Fruit fly (Drosophila melanogaster): ENCODE measurements around the gene to.

Gene to

DNA sequence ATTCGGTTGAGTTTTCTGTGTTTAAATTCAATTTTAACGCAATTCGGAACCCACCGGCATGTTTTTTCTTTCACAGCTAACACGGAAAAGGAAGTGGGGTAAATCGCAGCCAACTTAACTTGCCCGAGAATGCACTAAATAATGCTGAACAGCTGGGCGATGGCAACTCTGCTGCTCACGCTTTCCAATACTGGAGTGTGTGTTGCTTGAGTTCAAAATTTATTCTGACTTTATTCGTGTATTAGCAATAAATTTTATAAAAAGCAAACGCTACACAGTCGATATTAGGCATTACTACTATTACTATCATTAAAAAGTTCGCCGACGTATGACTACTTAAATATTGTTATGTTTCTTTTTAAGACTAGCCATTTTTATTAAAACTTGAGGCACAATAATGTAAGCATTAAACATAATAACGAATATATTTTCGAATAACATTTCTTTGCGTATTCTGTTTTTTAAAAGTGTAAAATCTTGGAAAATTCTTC lies 7.4 kb downstream of the to start, which contains the start of the genes RpS27 and Nup37 (continued):
- peak; percentile 82 for TF ChIP-seq CG7928 (GFP tag; optimal IDR thresholded peaks at IDR 0.05)
- TF ChIP-seq yki (optimal IDR thresholded peaks at IDR 0.05), result no peak
- peak; percentile 100 for TF ChIP-seq CG34376 (GFP tag; optimal IDR thresholded peaks at IDR 0.05)
- peak; percentile 98 for TF ChIP-seq Antp (GFP tag; optimal IDR thresholded peaks at IDR 0.05)
- TF ChIP-seq CG15073 (GFP tag; optimal IDR thresholded peaks at IDR 0.05), result peak; percentile 68
- TF ChIP-seq sens-2 (GFP tag; IDR thresholded peaks at IDR 0.05), result peak; percentile 97
- TF ChIP-seq lov (optimal IDR thresholded peaks at IDR 0.05), result no peak
- TF ChIP-seq lov (GFP tag; IDR thresholded peaks at IDR 0.05), result peak; percentile 99
- peak; percentile 83 for TF ChIP-seq sd (tag; optimal IDR thresholded peaks at IDR 0.05)
- peak; percentile 97 for TF ChIP-seq crc (GFP tag; optimal IDR thresholded peaks at IDR 0.05)
- peak; percentile 80; the same call in 1 of the 2 replicates for TF ChIP-seq aop (GFP tag; IDR thresholded peaks at IDR 0.05)
- peak; percentile 94 for TF ChIP-seq psq (GFP tag; optimal IDR thresholded peaks at IDR 0.05)
- peak; percentile 87 for TF ChIP-seq Ada2b (GFP tag; IDR thresholded peaks at IDR 0.05)
- TF ChIP-seq Ets65A (GFP tag), result peak; percentile 100
- TF ChIP-seq H2.0 (GFP tag; IDR thresholded peaks at IDR 0.05), result peak; percentile 97
- peak; percentile 96 for TF ChIP-seq PHDP (tag; optimal IDR thresholded peaks at IDR 0.05)
- peak; percentile 99 for TF ChIP-seq CG13624 (GFP tag; optimal IDR thresholded peaks at IDR 0.05)
- TF ChIP-seq zfh1 (GFP tag; IDR thresholded peaks at IDR 0.05), result peak; percentile 98
- peak; percentile 98 for TF ChIP-seq Fer2 (tag; optimal IDR thresholded peaks at IDR 0.05)
- peak; percentile 86 for TF ChIP-seq Blimp-1 (GFP tag; optimal IDR thresholded peaks at IDR 0.05)
- peak; percentile 99 for TF ChIP-seq odd (GFP tag; optimal IDR thresholded peaks at IDR 0.05)
- TF ChIP-seq ERR (GFP tag; optimal IDR thresholded peaks at IDR 0.05), result peak; percentile 90
- TF ChIP-seq CG32532 (GFP tag; IDR thresholded peaks at IDR 0.05), result peak; percentile 98
- TF ChIP-seq CG30403 (GFP tag; optimal IDR thresholded peaks at IDR 0.05), result peak; percentile 96
- TF ChIP-seq hb (GFP tag; IDR thresholded peaks at IDR 0.05; ENCODE audit: partially characterized antibody), result no peak
- peak; percentile 96 for TF ChIP-seq Ptx1 (GFP tag; IDR thresholded peaks at IDR 0.05)
- peak; percentile 93 for TF ChIP-seq CG17612 (GFP tag; IDR thresholded peaks at IDR 0.05)
- TF ChIP-seq bsh (GFP tag; optimal IDR thresholded peaks at IDR 0.05), result peak; percentile 50 to 93
- TF ChIP-seq Hr39 (optimal IDR thresholded peaks at IDR 0.05), result no peak
- no peak for TF ChIP-seq Tbp (GFP tag; optimal IDR thresholded peaks at IDR 0.05)
- no peak for TF ChIP-seq zen2 (GFP tag; IDR thresholded peaks at IDR 0.05; ENCODE audit: partially characterized antibody)
- TF ChIP-seq usp (GFP tag; optimal IDR thresholded peaks at IDR 0.05), result no peak
- TF ChIP-seq cwo (GFP tag; optimal IDR thresholded peaks at IDR 0.05), result peak; percentile 91
- peak; percentile 94 for TF ChIP-seq CG4730 (GFP tag; IDR thresholded peaks at IDR 0.05)
- peak; percentile 91 for TF ChIP-seq dmrt99B (tag; optimal IDR thresholded peaks at IDR 0.05)
- TF ChIP-seq ase (GFP tag; IDR thresholded peaks at IDR 0.05), result peak; percentile 98
- peak; percentile 85 for TF ChIP-seq CG11093 (GFP tag; IDR thresholded peaks at IDR 0.05)
- TF ChIP-seq CG17328 (GFP tag; IDR thresholded peaks at IDR 0.05), result peak; percentile 98
- TF ChIP-seq CG10654 (GFP tag; optimal IDR thresholded peaks at IDR 0.05), result peak; percentile 99
- peak; percentile 94 for TF ChIP-seq D19B (GFP tag; optimal IDR thresholded peaks at IDR 0.05)
- peak; percentile 99 for TF ChIP-seq HHEX (GFP tag; optimal IDR thresholded peaks at IDR 0.05)
- TF ChIP-seq Jarid2 (GFP tag; optimal IDR thresholded peaks at IDR 0.05), result peak; percentile 94
- TF ChIP-seq pb (GFP tag; optimal IDR thresholded peaks at IDR 0.05), result peak; percentile 99
- TF ChIP-seq Abd-B (GFP tag; optimal IDR thresholded peaks at IDR 0.05), result peak; percentile 93
- peak; percentile 96 for TF ChIP-seq grn (GFP tag; optimal IDR thresholded peaks at IDR 0.05)
- TF ChIP-seq Sry-β (GFP tag; optimal IDR thresholded peaks at IDR 0.05), result peak; percentile 80
- peak; percentile 96 for TF ChIP-seq CG10366 (GFP tag; IDR thresholded peaks at IDR 0.05)
- peak; percentile 96 for TF ChIP-seq ind (GFP tag; optimal IDR thresholded peaks at IDR 0.05)
- TF ChIP-seq Xbp1 (GFP tag; optimal IDR thresholded peaks at IDR 0.05), result peak; percentile 98
- TF ChIP-seq CG18476 (GFP tag; optimal IDR thresholded peaks at IDR 0.05), result peak; percentile 93
- TF ChIP-seq Deaf1 (tag; optimal IDR thresholded peaks at IDR 0.05), result peak; percentile 69
- TF ChIP-seq ap (GFP tag; IDR thresholded peaks at IDR 0.05), result peak; percentile 95

All from whole organism, embryonic.